Fruit fly (Drosophila melanogaster): ENCODE data around the gene CG33630.
A peak's percentile ranks its signal among the peaks of the same experiment; 100 is the strongest.

CG33630 gene

dm6 chr3R:10048842-10049527 is 13.4 kb upstream of the CG33630 start, which contains the start of gene ohgt (continued):
- TF ChIP-seq CG8359 (GFP tag; optimal IDR thresholded peaks at IDR 0.05; ENCODE audit: borderline replicate concordance): no peak
- peak; percentile 13 for TF ChIP-seq CG13624 (GFP tag; optimal IDR thresholded peaks at IDR 0.05)
- TF ChIP-seq CG10431 (GFP tag; optimal IDR thresholded peaks at IDR 0.05): no peak
- peak; percentile 35 for TF ChIP-seq CG6854 (GFP tag; optimal IDR thresholded peaks at IDR 0.05)
- peak; percentile 31 to 81 for TF ChIP-seq crp (GFP tag; optimal IDR thresholded peaks at IDR 0.05)
- TF ChIP-seq CG12659 (GFP tag; optimal IDR thresholded peaks at IDR 0.05): peak; percentile 32
- TF ChIP-seq gcm2 (GFP tag; optimal IDR thresholded peaks at IDR 0.05): no peak
- TF ChIP-seq ewg (GFP tag; optimal IDR thresholded peaks at IDR 0.05): peak; percentile 4
- TF ChIP-seq Drgx (GFP tag; IDR thresholded peaks at IDR 0.05): 0 out of 2 replicates have a peak, but pooled peaks have one; percentile 29
- TF ChIP-seq Sry-δ (GFP tag; optimal IDR thresholded peaks at IDR 0.05): peak; percentile 78
- TF ChIP-seq Eip74EF (GFP tag; optimal IDR thresholded peaks at IDR 0.05): peak in 1 of 2 experiments; percentile 6
- TF ChIP-seq chm (GFP tag; IDR thresholded peaks at IDR 0.05): no peak
- peak; percentile 5 for TF ChIP-seq Meics (GFP tag; optimal IDR thresholded peaks at IDR 0.05)
- no peak for TF ChIP-seq E2f1 (GFP tag; IDR thresholded peaks at IDR 0.05)
- TF ChIP-seq Sry-β (GFP tag; optimal IDR thresholded peaks at IDR 0.05): peak; percentile 86
- TF ChIP-seq tna (GFP tag; IDR thresholded peaks at IDR 0.05; ENCODE audit: partially characterized antibody): no peak
- no peak for TF ChIP-seq cato (GFP tag; optimal IDR thresholded peaks at IDR 0.05; ENCODE audit: borderline replicate concordance)
- TF ChIP-seq CG12391 (tag; optimal IDR thresholded peaks at IDR 0.05): peak; percentile 38
- 0 out of 2 replicates have a peak, but pooled peaks have one; percentile 7 for TF ChIP-seq bbx (GFP tag; IDR thresholded peaks at IDR 0.05; ENCODE audit: partially characterized antibody)
- peak; percentile 38 for TF ChIP-seq CG12155 (GFP tag; optimal IDR thresholded peaks at IDR 0.05)
- peak; percentile 70 for TF ChIP-seq Dref (GFP tag; IDR thresholded peaks at IDR 0.05)
- TF ChIP-seq CG13123 (GFP tag; optimal IDR thresholded peaks at IDR 0.05): no peak
- no peak for TF ChIP-seq fu2 (GFP tag; optimal IDR thresholded peaks at IDR 0.05)
- TF ChIP-seq CG6791 (GFP tag; IDR thresholded peaks at IDR 0.05; ENCODE audit: partially characterized antibody): 0 out of 3 replicates have a peak, but pooled peaks have one; percentile 21
- peak; percentile 49 for TF ChIP-seq row (GFP tag; IDR thresholded peaks at IDR 0.05)
- TF ChIP-seq CG7839 (tag; optimal IDR thresholded peaks at IDR 0.05): peak; percentile 28
- peak; percentile 36 for TF ChIP-seq CG13296 (GFP tag; optimal IDR thresholded peaks at IDR 0.05)
- TF ChIP-seq Dp (GFP tag; optimal IDR thresholded peaks at IDR 0.05): peak; percentile 86
- peak; percentile 38 for TF ChIP-seq lilli (GFP tag; optimal IDR thresholded peaks at IDR 0.05)
- TF ChIP-seq Blimp-1 (GFP tag; optimal IDR thresholded peaks at IDR 0.05): no peak
- TF ChIP-seq Bgb (GFP tag; IDR thresholded peaks at IDR 0.05; ENCODE audit: partially characterized antibody): peak; percentile 33; the same call in 1 of the 2 replicates
- TF ChIP-seq Xrp1 (GFP tag; IDR thresholded peaks at IDR 0.05): peak; percentile 23; the same call in 1 of the 2 replicates
- TF ChIP-seq ind (GFP tag; optimal IDR thresholded peaks at IDR 0.05): peak; percentile 12
- peak; percentile 63 for TF ChIP-seq CG4617 (GFP tag; optimal IDR thresholded peaks at IDR 0.05; ENCODE audit: borderline replicate concordance)
- peak; percentile 96 for TF ChIP-seq CG17361 (GFP tag; IDR thresholded peaks at IDR 0.05)
- TF ChIP-seq Abd-B (GFP tag; optimal IDR thresholded peaks at IDR 0.05): no peak
- TF ChIP-seq CG17328 (GFP tag; IDR thresholded peaks at IDR 0.05): no peak
- TF ChIP-seq CG2678 (tag; optimal IDR thresholded peaks at IDR 0.05): peak; percentile 45
- TF ChIP-seq dmrt99B (tag; optimal IDR thresholded peaks at IDR 0.05): peak; percentile 7

Measured in whole organism, embryonic.